Worm (Caenorhabditis elegans) whole organism, L4 larva: ENCODE measurements around the gene F49C5.16.
A peak's percentile ranks its signal among the peaks of the same experiment; 100 is the strongest.

Experiments used
- T26A8.4 ChIP-seq: fragments of 200-800 bp; sonication (Bioruptor generic); IDR thresholded peaks from 2 replicates; pipeline ENCODE4 v1.3.6; 2022; ENCODE audit warnings: missing genetic modification characterization, missing compliant biosample characterization
- Y105C5A.15 ChIP-seq: fragments of 200-800 bp; sonication (Bioruptor generic); IDR thresholded peaks from 2 replicates; pipeline ENCODE4 v1.3.6; 2022; ENCODE audit warnings: missing genetic modification characterization, missing compliant biosample characterization
- Y48G9A.11 ChIP-seq: fragments of 200-800 bp; sonication (Bioruptor generic); IDR thresholded peaks from 2 replicates; pipeline ENCODE4 v1.3.6; 2022; ENCODE audit warnings: missing genetic modification reagents, missing genetic modification characterization, missing compliant biosample characterization
- ZK337.2 ChIP-seq: fragments of 200-800 bp; sonication (Bioruptor generic); IDR thresholded peaks from 2 replicates; pipeline ENCODE4 v1.3.6; 2022; ENCODE audit warnings: missing genetic modification reagents, missing genetic modification characterization, missing compliant biosample characterization
- aha-1 ChIP-seq: fragments of 150-350 bp; peaks from one replicate; lab custom pipeline; 2014; ENCODE audit warnings: missing biosample characterization, missing genetic modification characterization
- aly-2 ChIP-seq: sonication (generic microtip); optimal IDR thresholded peaks from 2 replicates; lab custom pipeline; 2018; ENCODE audit warnings: missing biosample characterization, missing genetic modification characterization
- arid-1 ChIP-seq: fragments of 200-800 bp; sonication (Bioruptor generic); conservative IDR thresholded peaks from 2 replicates; pipeline ENCODE4 v1.3.6; 2022; ENCODE audit warnings: missing genetic modification reagents, missing genetic modification characterization, missing compliant biosample characterization
- ceh-20 ChIP-seq: fragments of 200-800 bp; sonication (Bioruptor generic); IDR thresholded peaks from 2 replicates; pipeline ENCODE4 v1.3.6; 2022; ENCODE audit warnings: missing genetic modification reagents, missing genetic modification characterization, missing compliant biosample characterization
- ceh-32 ChIP-seq: sonication (generic microtip); optimal IDR thresholded peaks from 2 replicates; lab custom pipeline; 2016; ENCODE audit warnings: mild to moderate bottlenecking, missing genetic modification characterization, missing compliant biosample characterization; ENCODE audit not compliant: poor library complexity
- ceh-62 ChIP-seq: sonication (generic microtip); optimal IDR thresholded peaks from 2 replicates; lab custom pipeline; 2017; ENCODE audit warnings: missing biosample characterization, missing genetic modification characterization
- ces-1 ChIP-seq: fragments of 150-350 bp; sonication (generic microtip); optimal IDR thresholded peaks from 4 replicates; lab custom pipeline; 2014; ENCODE audit warnings: missing biosample characterization, missing genetic modification reagents, missing genetic modification characterization
- cey-2 ChIP-seq: sonication (generic microtip); optimal IDR thresholded peaks from 3 replicates; lab custom pipeline; 2017; ENCODE audit warnings: missing genetic modification characterization, mild to moderate bottlenecking, missing compliant biosample characterization, antibody characterized with exemption, borderline replicate concordance; ENCODE audit not compliant: insufficient read depth
- ctbp-1 ChIP-seq: fragments of 200-800 bp; sonication (Bioruptor generic); IDR thresholded peaks from 2 replicates; pipeline ENCODE4 v1.3.6; 2022; ENCODE audit warnings: missing genetic modification reagents, missing genetic modification characterization, missing compliant biosample characterization
- daf-16 ChIP-seq, 3 experiments: sonication (generic microtip); optimal IDR thresholded peaks; 2 replicates each; lab custom pipeline; 2016 to 2017; ENCODE audit warnings: missing genetic modification characterization in 3 of 3, missing genetic modification reagents in 3 of 3, mild to moderate bottlenecking in 2 of 3, missing compliant biosample characterization in 2 of 3, missing biosample characterization in 1 of 3, moderate library complexity in 1 of 3
- daf-8 ChIP-seq: fragments of 200-800 bp; sonication (Bioruptor generic); IDR thresholded peaks from 2 replicates; pipeline ENCODE4 v1.3.6; 2022; ENCODE audit warnings: missing genetic modification characterization, missing compliant biosample characterization
- dmd-6 ChIP-seq: fragments of 200-800 bp; sonication (Bioruptor generic); IDR thresholded peaks from 2 replicates; pipeline ENCODE4 v1.3.6; 2022; ENCODE audit warnings: missing genetic modification reagents, missing genetic modification characterization, missing compliant biosample characterization
- dmd-9 ChIP-seq: fragments of 200-800 bp; sonication (Bioruptor generic); IDR thresholded peaks from 2 replicates; pipeline ENCODE4 v1.3.6; 2022; ENCODE audit warnings: missing genetic modification reagents, missing genetic modification characterization, missing compliant biosample characterization
- dpl-1 ChIP-seq: fragments of 150-350 bp; optimal IDR thresholded peaks from 2 replicates; lab custom pipeline; 2014; ENCODE audit warnings: missing biosample characterization, missing genetic modification reagents, missing genetic modification characterization
- egl-43 ChIP-seq: fragments of 200-800 bp; sonication (Bioruptor generic); IDR thresholded peaks from 2 replicates; pipeline ENCODE4 v1.3.6; 2022; ENCODE audit warnings: missing genetic modification reagents, missing genetic modification characterization, missing compliant biosample characterization
- fkh-10 ChIP-seq: fragments of 150-350 bp; optimal IDR thresholded peaks from 2 replicates; lab custom pipeline; 2014; ENCODE audit warnings: missing biosample characterization, missing genetic modification reagents, missing genetic modification characterization
- fos-1 ChIP-seq: fragments of 150-350 bp; optimal IDR thresholded peaks from 2 replicates; lab custom pipeline; 2014; ENCODE audit warnings: missing biosample characterization, missing genetic modification characterization
- gei-8 ChIP-seq: fragments of 200-800 bp; sonication (Bioruptor generic); optimal IDR thresholded peaks from 2 replicates; lab custom pipeline; 2018; ENCODE audit warnings: mild to moderate bottlenecking, missing genetic modification characterization, missing compliant biosample characterization
- hif-1 ChIP-seq, 2 experiments: sonication (generic microtip); optimal IDR thresholded peaks; 2 replicates each; lab custom pipeline; 2016 to 2017; ENCODE audit warnings: missing compliant biosample characterization in 2 of 2, missing genetic modification characterization in 2 of 2, missing genetic modification reagents in 2 of 2, missing genotype in 2 of 2, mild to moderate bottlenecking in 1 of 2
- hlh-11 ChIP-seq: fragments of 200-800 bp; sonication (Bioruptor generic); optimal IDR thresholded peaks from 2 replicates; lab custom pipeline; 2018; ENCODE audit warnings: mild to moderate bottlenecking, missing genetic modification characterization, missing compliant biosample characterization
- hlh-30 ChIP-seq: sonication (generic microtip); optimal IDR thresholded peaks from 2 replicates; lab custom pipeline; 2017; ENCODE audit warnings: antibody characterized with exemption, mild to moderate bottlenecking, missing genetic modification characterization, missing compliant biosample characterization; ENCODE audit not compliant: insufficient read depth
- lin-39 ChIP-seq: fragments of 150-350 bp; optimal IDR thresholded peaks from 2 replicates; lab custom pipeline; 2014; ENCODE audit warnings: missing biosample characterization, missing genetic modification reagents, missing genetic modification characterization
- madf-5 ChIP-seq, 2 experiments: fragments of 200-800 bp; sonication (Bioruptor generic); IDR thresholded peaks; 2 replicates each; pipeline ENCODE4 v1.3.6; 2022; ENCODE audit warnings: missing compliant biosample characterization in 2 of 2, missing genetic modification characterization in 2 of 2
- madf-9 ChIP-seq: fragments of 200-800 bp; sonication (Bioruptor generic); conservative IDR thresholded peaks from 2 replicates; pipeline ENCODE4 v1.3.6; 2022; ENCODE audit warnings: missing genetic modification reagents, missing genetic modification characterization, missing compliant biosample characterization
- mdl-1 ChIP-seq, 2 experiments: fragments of 150-350 bp in 1 of 2; sonication (generic microtip) in 1 of 2; optimal IDR thresholded peaks; 2 replicates each; lab custom pipeline; 2014 to 2017; ENCODE audit warnings: missing biosample characterization in 2 of 2, missing genetic modification characterization in 2 of 2
- mes-2 ChIP-seq: sonication (generic microtip); optimal IDR thresholded peaks from 2 replicates; lab custom pipeline; 2016; ENCODE audit warnings: missing genotype, mild to moderate bottlenecking, missing genetic modification characterization, missing compliant biosample characterization; ENCODE audit not compliant: poor library complexity, severe bottlenecking
- nhr-25 ChIP-seq: sonication (generic microtip); optimal IDR thresholded peaks from 2 replicates; lab custom pipeline; 2017; ENCODE audit warnings: missing genetic modification characterization, mild to moderate bottlenecking, missing compliant biosample characterization, antibody characterized with exemption, moderate library complexity, borderline replicate concordance; ENCODE audit not compliant: insufficient read depth
- nhr-41 ChIP-seq: fragments of 200-800 bp; sonication (Bioruptor generic); IDR thresholded peaks from 2 replicates; pipeline ENCODE4 v1.3.6; 2022; ENCODE audit warnings: missing genetic modification reagents, missing genetic modification characterization, missing compliant biosample characterization
- nhr-76 ChIP-seq: fragments of 150-350 bp; optimal IDR thresholded peaks from 2 replicates; lab custom pipeline; 2014; ENCODE audit warnings: missing biosample characterization, missing genetic modification characterization
- pha-4 ChIP-seq, 2 experiments: fragments of 150-350 bp in 1 of 2; fragments of 200-800 bp in 1 of 2; sonication (Bioruptor generic) in 1 of 2; IDR thresholded peaks in 1 of 2; optimal IDR thresholded peaks in 1 of 2; 2 replicates each; pipeline versions ENCODE4 v1.3.6 to Lab custom; 2014 to 2022; ENCODE audit warnings: missing genetic modification characterization in 2 of 2, missing genetic modification reagents in 2 of 2, missing biosample characterization in 1 of 2, missing compliant biosample characterization in 1 of 2
- pqm-1 ChIP-seq: sonication (generic microtip); optimal IDR thresholded peaks from 2 replicates; lab custom pipeline; 2017; ENCODE audit warnings: missing biosample characterization, missing genetic modification characterization
- rbr-2 ChIP-seq: sonication (generic microtip); optimal IDR thresholded peaks from 2 replicates; lab custom pipeline; 2016; ENCODE audit warnings: missing genotype, missing genetic modification characterization, missing compliant biosample characterization
- saeg-2 ChIP-seq: fragments of 200-800 bp; sonication (Bioruptor generic); IDR thresholded peaks from 2 replicates; pipeline ENCODE4 v1.3.6; 2022; ENCODE audit warnings: missing genetic modification reagents, missing genetic modification characterization, missing compliant biosample characterization
- skn-1 ChIP-seq: fragments of 150-350 bp; optimal IDR thresholded peaks from 2 replicates; lab custom pipeline; 2014; ENCODE audit warnings: missing biosample characterization, missing genetic modification characterization
- snpc-1.2 ChIP-seq: fragments of 200-800 bp; sonication (Bioruptor generic); IDR thresholded peaks from 2 replicates; pipeline ENCODE4 v1.3.6; 2022; ENCODE audit warnings: missing genetic modification reagents, missing genetic modification characterization, missing compliant biosample characterization
- unc-39 ChIP-seq: sonication (generic microtip); optimal IDR thresholded peaks from 2 replicates; lab custom pipeline; 2017; ENCODE audit warnings: missing biosample characterization, missing genetic modification characterization

F49C5.16 gene

DNA sequence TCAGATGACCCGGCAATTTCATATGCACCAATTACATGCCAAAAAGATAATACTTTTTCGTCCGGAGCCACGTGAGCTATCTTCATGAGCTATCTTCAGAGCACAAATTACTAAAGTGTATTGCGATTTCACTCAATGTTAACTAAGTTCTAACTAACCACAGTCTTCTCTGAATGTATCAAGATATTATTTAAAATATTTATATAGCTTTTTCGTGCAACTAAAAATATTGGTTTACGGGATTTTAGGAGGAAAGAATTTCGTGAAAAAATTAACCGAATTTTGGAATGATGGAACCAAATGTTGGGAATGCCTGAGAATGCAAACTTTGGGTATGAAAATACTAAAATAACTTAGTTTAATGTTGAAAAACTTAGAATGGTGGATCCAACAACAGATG, at the start of gene F49C5.16:
Gene F49C5.16, plus strand, starts transcription at position 301 of the 400 bp plus-strand sequence.
- TF ChIP-seq pqm-1 (tag; lab: Kevin White, UChicago) (no peak), cey-2 (tag; lab: Kevin White, UChicago) (no peak), T26A8.4 (GFP tag; lab: Robert Waterston, UW) (no peak), ceh-20 (GFP tag; lab: Robert Waterston, UW) (no peak), madf-5 (GFP tag; IDR thresholded peaks at IDR 0.05; lab: Robert Waterston, UW) (no peak), mdl-1 (tag; optimal IDR thresholded peaks at IDR 0.05; lab: Kevin White, UChicago) (no peak), ceh-32 (tag; lab: Kevin White, UChicago) (no peak), Y48G9A.11 (GFP tag; lab: Robert Waterston, UW) (no peak), dmd-6 (no peak), ceh-62 (no peak), Y105C5A.15 (no peak), madf-9 (GFP tag; lab: Robert Waterston, UW) (no peak), rbr-2 (no peak), lin-39 (tag; lab: Kevin White, UChicago) (no peak)

DNA sequence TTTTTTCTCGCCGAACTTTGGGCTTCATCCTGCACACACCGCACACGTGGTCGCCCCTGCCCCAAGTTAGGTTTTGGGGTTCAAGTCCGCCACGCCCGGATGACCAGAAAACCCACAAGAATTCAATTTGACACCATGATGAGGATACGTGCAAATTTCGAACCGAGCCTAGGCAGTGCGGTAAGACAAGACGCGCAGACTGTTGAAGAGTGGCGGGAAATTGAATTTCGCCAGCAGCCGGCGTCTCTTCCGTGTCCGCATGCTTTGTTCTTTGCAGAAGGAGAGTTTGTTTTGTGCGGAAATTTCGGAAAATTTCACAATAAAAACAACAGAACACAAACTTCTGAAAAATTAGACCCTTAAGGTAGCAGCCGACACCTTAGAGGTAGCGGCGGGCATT, 47.7 kb upstream of the F49C5.16 start:
- TF ChIP-seq dmd-9 (GFP tag; lab: Robert Waterston, UW) (no peak), dmd-6 (no peak), nhr-25 (tag; lab: Kevin White, UChicago) (no peak), skn-1 (tag; lab: Kevin White, UChicago) (no peak), unc-39 (tag; lab: Kevin White, UChicago) (no peak), snpc-1.2 (GFP tag; lab: Robert Waterston, UW) (no peak), aly-2 (no peak), daf-8 (GFP tag; lab: Robert Waterston, UW) (no peak), pha-4 (GFP tag; IDR thresholded peaks at IDR 0.05; lab: Robert Waterston, UW) (no peak), pha-4 (tag; optimal IDR thresholded peaks at IDR 0.05; lab: Kevin White, UChicago) (no peak), madf-9 (GFP tag; lab: Robert Waterston, UW) (no peak), ces-1 (peak; percentile 65), daf-16 (GFP tag; optimal IDR thresholded peaks at IDR 0.05; lab: Kevin White, UChicago) (no peak), daf-16 (tag; optimal IDR thresholded peaks at IDR 0.05; lab: Kevin White, UChicago) (no peak), fos-1 (tag; lab: Kevin White, UChicago) (no peak), aha-1 (tag; lab: Kevin White, UChicago) (no peak), mes-2 (tag; lab: Kevin White, UChicago) (no peak), fkh-10 (peak; percentile 29), dpl-1 (GFP tag; lab: Kevin White, UChicago) (no peak), T26A8.4 (GFP tag; lab: Robert Waterston, UW) (no peak), ZK337.2 (no peak), nhr-76 (no peak), hlh-11 (tag; lab: Kevin White, UChicago) (no peak), Y48G9A.11 (GFP tag; lab: Robert Waterston, UW) (no peak), arid-1 (no peak), hlh-30 (no peak), saeg-2 (GFP tag; lab: Robert Waterston, UW) (no peak), egl-43 (no peak), nhr-41 (GFP tag; lab: Robert Waterston, UW) (no peak), hif-1 (tag; optimal IDR thresholded peaks at IDR 0.05; lab: Kevin White, UChicago) (peak in 1 of 2 experiments; percentile 37), ctbp-1 (GFP tag; lab: Robert Waterston, UW) (0 out of 2 replicates have a peak, but pooled peaks have one; percentile 35), gei-8 (GFP tag; lab: Kevin White, UChicago) (no peak), ceh-32 (tag; lab: Kevin White, UChicago) (no peak)
- TF ChIP-seq, all 104 proteins: peak for 4
